Worm (Caenorhabditis elegans) whole organism, L4 larva: ENCODE data around the gene grl-20.
A peak's percentile ranks its signal among the peaks of the same experiment; 100 is the strongest.

Experiments used
- F10B5.3 ChIP-seq: sonication (generic microtip); optimal IDR thresholded peaks from 2 replicates; lab custom pipeline; 2016; ENCODE audit warnings: mild to moderate bottlenecking, missing genetic modification characterization, missing compliant biosample characterization
- F44E2.7 ChIP-seq: fragments of 200-800 bp; sonication (Bioruptor generic); IDR thresholded peaks from 2 replicates; pipeline ENCODE4 v2.1.2; 2022; ENCODE audit warnings: missing genetic modification characterization, missing compliant biosample characterization
- Y48G9A.11 ChIP-seq: fragments of 200-800 bp; sonication (Bioruptor generic); IDR thresholded peaks from 2 replicates; pipeline ENCODE4 v1.3.6; 2022; ENCODE audit warnings: missing genetic modification reagents, missing genetic modification characterization, missing compliant biosample characterization
- aha-1 ChIP-seq: fragments of 150-350 bp; peaks from one replicate; lab custom pipeline; 2014; ENCODE audit warnings: missing biosample characterization, missing genetic modification characterization
- ama-1 ChIP-seq: fragments of 150-350 bp; optimal IDR thresholded peaks from 2 replicates; lab custom pipeline; 2014; ENCODE audit warnings: inconsistent platforms, mixed read lengths
- arid-1 ChIP-seq: fragments of 200-800 bp; sonication (Bioruptor generic); conservative IDR thresholded peaks from 2 replicates; pipeline ENCODE4 v1.3.6; 2022; ENCODE audit warnings: missing genetic modification reagents, missing genetic modification characterization, missing compliant biosample characterization
- cey-2 ChIP-seq: sonication (generic microtip); optimal IDR thresholded peaks from 3 replicates; lab custom pipeline; 2017; ENCODE audit warnings: missing genetic modification characterization, mild to moderate bottlenecking, missing compliant biosample characterization, antibody characterized with exemption, borderline replicate concordance; ENCODE audit not compliant: insufficient read depth
- ctbp-1 ChIP-seq: fragments of 200-800 bp; sonication (Bioruptor generic); IDR thresholded peaks from 2 replicates; pipeline ENCODE4 v1.3.6; 2022; ENCODE audit warnings: missing genetic modification reagents, missing genetic modification characterization, missing compliant biosample characterization
- daf-19 ChIP-seq: fragments of 200-800 bp; sonication (Bioruptor generic); conservative IDR thresholded peaks from 2 replicates; pipeline ENCODE4 v1.3.6; 2022; ENCODE audit warnings: missing genetic modification characterization, missing compliant biosample characterization
- dmd-6 ChIP-seq: fragments of 200-800 bp; sonication (Bioruptor generic); IDR thresholded peaks from 2 replicates; pipeline ENCODE4 v1.3.6; 2022; ENCODE audit warnings: missing genetic modification reagents, missing genetic modification characterization, missing compliant biosample characterization
- dve-1 ChIP-seq: sonication (generic microtip); optimal IDR thresholded peaks from 2 replicates; lab custom pipeline; 2017; ENCODE audit warnings: antibody characterized with exemption, mild to moderate bottlenecking, missing genetic modification characterization, missing compliant biosample characterization; ENCODE audit not compliant: insufficient read depth
- hlh-11 ChIP-seq: fragments of 200-800 bp; sonication (Bioruptor generic); optimal IDR thresholded peaks from 2 replicates; lab custom pipeline; 2018; ENCODE audit warnings: mild to moderate bottlenecking, missing genetic modification characterization, missing compliant biosample characterization
- hlh-30 ChIP-seq: sonication (generic microtip); optimal IDR thresholded peaks from 2 replicates; lab custom pipeline; 2017; ENCODE audit warnings: antibody characterized with exemption, mild to moderate bottlenecking, missing genetic modification characterization, missing compliant biosample characterization; ENCODE audit not compliant: insufficient read depth
- lim-7 ChIP-seq: fragments of 200-800 bp; sonication (Bioruptor generic); IDR thresholded peaks from 2 replicates; pipeline ENCODE4 v1.3.6; 2022; ENCODE audit warnings: missing genetic modification characterization, missing compliant biosample characterization
- lin-1 ChIP-seq: fragments of 200-800 bp; sonication (Bioruptor generic); IDR thresholded peaks from 2 replicates; pipeline ENCODE4 v1.3.6; 2022; ENCODE audit warnings: missing genetic modification reagents, missing genetic modification characterization, missing compliant biosample characterization
- lin-13 ChIP-seq: fragments of 150-350 bp; optimal IDR thresholded peaks from 2 replicates; lab custom pipeline; 2014; ENCODE audit warnings: missing biosample characterization, missing genetic modification reagents, missing genetic modification characterization
- mdl-1 ChIP-seq, 2 experiments: fragments of 150-350 bp in 1 of 2; sonication (generic microtip) in 1 of 2; optimal IDR thresholded peaks; 2 replicates each; lab custom pipeline; 2014 to 2017; ENCODE audit warnings: missing biosample characterization in 2 of 2, missing genetic modification characterization in 2 of 2
- mxl-3 ChIP-seq: fragments of 200-800 bp; sonication (Bioruptor generic); optimal IDR thresholded peaks from 2 replicates; lab custom pipeline; 2018; ENCODE audit warnings: mild to moderate bottlenecking, missing genetic modification characterization, missing compliant biosample characterization
- nhr-11 ChIP-seq: fragments of 150-350 bp; optimal IDR thresholded peaks from 2 replicates; lab custom pipeline; 2014; ENCODE audit warnings: missing biosample characterization, missing genetic modification characterization
- nhr-237 ChIP-seq: sonication (generic microtip); optimal IDR thresholded peaks from 2 replicates; lab custom pipeline; 2017; ENCODE audit warnings: missing biosample characterization, missing genetic modification characterization
- nhr-28 ChIP-seq: fragments of 150-350 bp; optimal IDR thresholded peaks from 2 replicates; lab custom pipeline; 2014; ENCODE audit warnings: missing biosample characterization, missing genetic modification characterization
- nhr-48 ChIP-seq: sonication (generic microtip); optimal IDR thresholded peaks from 2 replicates; lab custom pipeline; 2016; ENCODE audit warnings: mild to moderate bottlenecking, missing genetic modification characterization, missing compliant biosample characterization
- pha-4 ChIP-seq, 2 experiments: fragments of 150-350 bp in 1 of 2; fragments of 200-800 bp in 1 of 2; sonication (Bioruptor generic) in 1 of 2; IDR thresholded peaks in 1 of 2; optimal IDR thresholded peaks in 1 of 2; 2 replicates each; pipeline versions ENCODE4 v1.3.6 to Lab custom; 2014 to 2022; ENCODE audit warnings: missing genetic modification characterization in 2 of 2, missing genetic modification reagents in 2 of 2, missing biosample characterization in 1 of 2, missing compliant biosample characterization in 1 of 2
- php-3 ChIP-seq: fragments of 200-800 bp; sonication (Bioruptor generic); IDR thresholded peaks from 2 replicates; pipeline ENCODE4 v1.3.6; 2022; ENCODE audit warnings: missing genetic modification reagents, missing genetic modification characterization, missing compliant biosample characterization
- sdz-12 ChIP-seq: fragments of 200-800 bp; sonication (Bioruptor generic); optimal IDR thresholded peaks from 2 replicates; lab custom pipeline; 2018; ENCODE audit warnings: mild to moderate bottlenecking, missing genetic modification characterization, missing compliant biosample characterization
- skn-1 ChIP-seq: fragments of 150-350 bp; optimal IDR thresholded peaks from 2 replicates; lab custom pipeline; 2014; ENCODE audit warnings: missing biosample characterization, missing genetic modification characterization
- snpc-1.2 ChIP-seq: fragments of 200-800 bp; sonication (Bioruptor generic); IDR thresholded peaks from 2 replicates; pipeline ENCODE4 v1.3.6; 2022; ENCODE audit warnings: missing genetic modification reagents, missing genetic modification characterization, missing compliant biosample characterization
- snpc-4 ChIP-seq: fragments of 150-350 bp; optimal IDR thresholded peaks from 2 replicates; lab custom pipeline; 2014; ENCODE audit warnings: missing biosample characterization, missing genetic modification characterization
- spr-1 ChIP-seq: sonication (generic microtip); optimal IDR thresholded peaks from 2 replicates; lab custom pipeline; 2016; ENCODE audit warnings: mild to moderate bottlenecking, missing genetic modification characterization, missing compliant biosample characterization
- unc-130 ChIP-seq: sonication (generic microtip); optimal IDR thresholded peaks from 2 replicates; lab custom pipeline; 2016; ENCODE audit warnings: missing genetic modification reagents, missing genetic modification characterization, missing compliant biosample characterization
- unc-39 ChIP-seq: sonication (generic microtip); optimal IDR thresholded peaks from 2 replicates; lab custom pipeline; 2017; ENCODE audit warnings: missing biosample characterization, missing genetic modification characterization
- unc-62 ChIP-seq, 3 experiments: fragments of 150-350 bp in 1 of 3; sonication (generic microtip); optimal IDR thresholded peaks in 2 of 3; peaks in 1 of 3; 1 replicate in 1 of 3; 2 replicates in 2 of 3; lab custom pipeline; 2014 to 2017; ENCODE audit warnings: missing biosample characterization in 3 of 3, missing genetic modification characterization in 3 of 3, missing genetic modification reagents in 3 of 3, missing genotype in 1 of 3
- zfp-2 ChIP-seq: sonication (generic microtip); optimal IDR thresholded peaks from 2 replicates; lab custom pipeline; 2016; ENCODE audit warnings: mild to moderate bottlenecking, missing genetic modification characterization, missing compliant biosample characterization
- zfp-3 ChIP-seq: fragments of 200-800 bp; sonication (Bioruptor generic); conservative IDR thresholded peaks from 2 replicates; pipeline ENCODE4 v1.3.6; 2022; ENCODE audit warnings: missing genetic modification reagents, missing genetic modification characterization, missing compliant biosample characterization
- zip-11 ChIP-seq: fragments of 200-800 bp; sonication (Bioruptor generic); IDR thresholded peaks from 2 replicates; pipeline ENCODE4 v1.3.6; 2022; ENCODE audit warnings: missing genetic modification characterization, missing compliant biosample characterization
- ztf-11 ChIP-seq: fragments of 150-350 bp; optimal IDR thresholded peaks from 2 replicates; lab custom pipeline; 2014; ENCODE audit warnings: missing biosample characterization, missing genetic modification characterization

The grl-20 gene

ce11 chrIV:2162256-2162655 lies 33.6 kb upstream of the grl-20 start:
- TF ChIP-seq mxl-3 (GFP tag; lab: Kevin White, UChicago) (no peak), lin-13 (GFP tag; lab: Kevin White, UChicago) (no peak), Y48G9A.11 (no peak), F10B5.3 (no peak), lin-1 (GFP tag; lab: Robert Waterston, UW) (no peak), arid-1 (GFP tag; lab: Robert Waterston, UW) (no peak), ztf-11 (tag; lab: Kevin White, UChicago) (no peak), snpc-4 (tag; lab: Kevin White, UChicago) (no peak), ama-1 (lab: Kevin White, UChicago) (no peak), pha-4 (GFP tag; IDR thresholded peaks at IDR 0.05; lab: Robert Waterston, UW) (no peak), pha-4 (tag; optimal IDR thresholded peaks at IDR 0.05; lab: Kevin White, UChicago) (peak; percentile 70), aha-1 (no peak), snpc-1.2 (no peak), dve-1 (tag; lab: Kevin White, UChicago) (no peak), nhr-11 (tag; lab: Kevin White, UChicago) (no peak), daf-19 (no peak), skn-1 (tag; lab: Kevin White, UChicago) (no peak), unc-39 (no peak), nhr-237 (tag; lab: Kevin White, UChicago) (no peak), nhr-28 (tag; lab: Kevin White, UChicago) (peak; percentile 58), unc-130 (GFP tag; lab: Kevin White, UChicago) (no peak), ctbp-1 (GFP tag; lab: Robert Waterston, UW) (no peak), unc-62 (GFP tag; optimal IDR thresholded peaks at IDR 0.05 in 1 of 2; lab: Kevin White, UChicago) (peak in 1 of 2 experiments; percentile 85), unc-62 (tag; optimal IDR thresholded peaks at IDR 0.05; lab: Kevin White, UChicago) (no peak), zip-11 (no peak)

- TF ChIP-seq aha-1 (peak; percentile 7), lin-13 (GFP tag; lab: Kevin White, UChicago) (no peak)
These were observed 30.4 kb upstream of the grl-20 start, which contains the start of gene gcy-37 for ce11 chrIV:2159069-2159468. gcy-37 (minus strand) TSS chrIV:2159169.

- no peak for TF ChIP-seq zfp-2 (tag; lab: Kevin White, UChicago)
- no peak for TF ChIP-seq php-3
- TF ChIP-seq sdz-12 (GFP tag; lab: Kevin White, UChicago): no peak
- TF ChIP-seq zfp-3 (GFP tag; lab: Robert Waterston, UW): no peak
- TF ChIP-seq spr-1 (tag; lab: Kevin White, UChicago): no peak
These were observed 27.6 kb upstream of the grl-20 start for ce11 chrIV:2156239-2156638.

ce11 chrIV:2149247-2149756 lies 20.6 kb upstream of the grl-20 start, which contains the start of gene C54E4.5:
C54E4.5 (minus strand) TSS chrIV:2149297.
- TF ChIP-seq hlh-30 (tag; lab: Kevin White, UChicago) (peak; percentile 63), lim-7 (no peak), hlh-11 (tag; lab: Kevin White, UChicago) (peak; percentile 50), nhr-48 (tag; lab: Kevin White, UChicago) (peak; percentile 94), aha-1 (peak; percentile 56), F44E2.7 (GFP tag; lab: Robert Waterston, UW) (no peak), cey-2 (tag; lab: Kevin White, UChicago) (peak; percentile 14), dve-1 (tag; lab: Kevin White, UChicago) (peak; percentile 10), dmd-6 (GFP tag; lab: Robert Waterston, UW) (peak; percentile 38), ztf-11 (tag; lab: Kevin White, UChicago) (no peak), mxl-3 (GFP tag; lab: Kevin White, UChicago) (peak; percentile 17), nhr-28 (tag; lab: Kevin White, UChicago) (peak; percentile 70), mdl-1 (tag; optimal IDR thresholded peaks at IDR 0.05; lab: Kevin White, UChicago) (peak in 1 of 2 experiments; percentile 29)
- TF ChIP-seq, all 104 proteins: peak for 10
